Fruit fly (Drosophila melanogaster) whole organism, prepupa: Measurements from ENCODE around the gene Atac1.
A peak's percentile ranks its signal among the peaks of the same experiment; 100 is the strongest.

Source experiments
- Blimp-1 ChIP-seq: fragments of 200-800 bp; sonication (Bioruptor generic); optimal IDR thresholded peaks from 3 replicates; lab custom pipeline; 2017; ENCODE audit warnings: missing biosample characterization, missing genetic modification characterization, mild to moderate bottlenecking, moderate library complexity, missing genetic modification reagents
- CG10631 ChIP-seq: fragments of 200-800 bp; sonication (Bioruptor generic); optimal IDR thresholded peaks from 2 replicates; lab custom pipeline; 2016; ENCODE audit warnings: missing biosample characterization, missing genetic modification characterization
- CG10669 ChIP-seq: fragments of 200-800 bp; sonication (Bioruptor generic); optimal IDR thresholded peaks from 3 replicates; lab custom pipeline; 2018; ENCODE audit warnings: missing biosample characterization, mild to moderate bottlenecking, missing genetic modification characterization, moderate library complexity
- CG11294 ChIP-seq: fragments of 200-800 bp; sonication (Bioruptor generic); IDR thresholded peaks from 2 replicates; pipeline ENCODE4 v1.3.6; 2022; ENCODE audit warnings: missing biosample characterization, missing genetic modification characterization
- CG11762 ChIP-seq: fragments of 200-800 bp; sonication (Bioruptor generic); optimal IDR thresholded peaks from 3 replicates; lab custom pipeline; 2016; ENCODE audit warnings: missing biosample characterization, missing genetic modification characterization; ENCODE audit not compliant: insufficient read depth
- CG11902 ChIP-seq: fragments of 200-800 bp; sonication (Bioruptor generic); optimal IDR thresholded peaks from 3 replicates; lab custom pipeline; 2016; ENCODE audit warnings: missing biosample characterization, missing genetic modification characterization
- CG1621 ChIP-seq: fragments of 200-800 bp; sonication (Bioruptor generic); optimal IDR thresholded peaks from 3 replicates; lab custom pipeline; 2018; ENCODE audit warnings: missing biosample characterization, mild to moderate bottlenecking, missing genetic modification characterization
- CG16779 ChIP-seq: fragments of 200-800 bp; sonication (Bioruptor generic); optimal IDR thresholded peaks from 3 replicates; lab custom pipeline; 2017; ENCODE audit warnings: missing biosample characterization, mild to moderate bottlenecking, missing genetic modification characterization
- CG3032 ChIP-seq: fragments of 200-800 bp; optimal IDR thresholded peaks from 2 replicates; lab custom pipeline; 2019; ENCODE audit warnings: missing biosample characterization, mild to moderate bottlenecking, missing genetic modification characterization, moderate library complexity
- CG31627 ChIP-seq: fragments of 200-800 bp; sonication (Bioruptor generic); optimal IDR thresholded peaks from 3 replicates; lab custom pipeline; 2016; ENCODE audit warnings: missing biosample characterization, missing genetic modification characterization
- CG32006 ChIP-seq: fragments of 200-800 bp; sonication (Bioruptor generic); optimal IDR thresholded peaks from 3 replicates; lab custom pipeline; 2017; ENCODE audit warnings: missing biosample characterization, mild to moderate bottlenecking, missing genetic modification characterization
- CG34406 ChIP-seq: fragments of 200-800 bp; sonication (Bioruptor generic); optimal IDR thresholded peaks from 3 replicates; lab custom pipeline; 2016; ENCODE audit warnings: missing biosample characterization, missing genetic modification characterization
- CG3919 ChIP-seq: fragments of 200-800 bp; sonication (Bioruptor generic); optimal IDR thresholded peaks from 3 replicates; lab custom pipeline; 2016; ENCODE audit warnings: missing biosample characterization, missing genetic modification characterization
- CG4318 ChIP-seq: fragments of 200-800 bp; sonication (Bioruptor generic); optimal IDR thresholded peaks from 3 replicates; lab custom pipeline; 2017; ENCODE audit warnings: missing biosample characterization, mild to moderate bottlenecking, missing genetic modification characterization
- CG6163 ChIP-seq: fragments of 200-800 bp; sonication (Bioruptor generic); IDR thresholded peaks from 3 replicates; pipeline ENCODE4 v1.3.6; 2022; ENCODE audit warnings: missing biosample characterization, missing genetic modification characterization
- CG6276 ChIP-seq: fragments of 200-800 bp; sonication (Bioruptor generic); optimal IDR thresholded peaks from 2 replicates; lab custom pipeline; 2017; ENCODE audit warnings: missing biosample characterization, mild to moderate bottlenecking, missing genetic modification characterization
- CG6792 ChIP-seq: fragments of 200-800 bp; sonication (Bioruptor generic); optimal IDR thresholded peaks from 3 replicates; lab custom pipeline; 2016; ENCODE audit warnings: missing biosample characterization, missing genetic modification characterization
- CG6808 ChIP-seq: fragments of 200-800 bp; sonication (Bioruptor generic); optimal IDR thresholded peaks from 3 replicates; lab custom pipeline; 2017; ENCODE audit warnings: missing biosample characterization, missing genetic modification characterization, mild to moderate bottlenecking, moderate library complexity, missing genetic modification reagents
- CG6854 ChIP-seq: fragments of 200-800 bp; sonication (Bioruptor generic); optimal IDR thresholded peaks from 2 replicates; lab custom pipeline; 2017; ENCODE audit warnings: missing biosample characterization, mild to moderate bottlenecking, missing genetic modification characterization
- CG7368 ChIP-seq: fragments of 200-800 bp; sonication (Bioruptor generic); optimal IDR thresholded peaks from 3 replicates; lab custom pipeline; 2016; ENCODE audit warnings: missing biosample characterization, missing genetic modification characterization
- CG8119 ChIP-seq: fragments of 200-800 bp; sonication (Bioruptor generic); IDR thresholded peaks from 3 replicates; pipeline ENCODE4 v1.3.6; 2022; ENCODE audit warnings: missing biosample characterization, missing genetic modification characterization
- CG9139 ChIP-seq: fragments of 200-800 bp; sonication (Bioruptor generic); optimal IDR thresholded peaks from 3 replicates; lab custom pipeline; 2017; ENCODE audit warnings: missing biosample characterization, mild to moderate bottlenecking, missing genetic modification characterization
- Eip75B ChIP-seq: fragments of 200-800 bp; sonication (Bioruptor generic); optimal IDR thresholded peaks from 3 replicates; lab custom pipeline; 2016; ENCODE audit warnings: missing biosample characterization, missing genetic modification characterization
- Eip78C ChIP-seq: fragments of 200-800 bp; sonication (Bioruptor generic); peaks from one replicate; lab custom pipeline; 2016; ENCODE audit warnings: missing biosample characterization, missing genetic modification characterization
- Eip93F ChIP-seq: fragments of 200-800 bp; sonication (Bioruptor generic); optimal IDR thresholded peaks from 2 replicates; lab custom pipeline; 2016; ENCODE audit warnings: missing biosample characterization, mild to moderate bottlenecking, missing genetic modification characterization
- Ets21C ChIP-seq: fragments of 200-800 bp; sonication (Bioruptor generic); optimal IDR thresholded peaks from 3 replicates; lab custom pipeline; 2016; ENCODE audit warnings: missing biosample characterization, missing genetic modification characterization
- Gug ChIP-seq: fragments of 200-800 bp; sonication (Bioruptor generic); IDR thresholded peaks from 2 replicates; pipeline ENCODE4 v1.3.6; 2022; ENCODE audit warnings: missing biosample characterization, missing genetic modification characterization
- Hr38 ChIP-seq: sonication (Bioruptor generic); optimal IDR thresholded peaks from 2 replicates; lab custom pipeline; 2016; ENCODE audit warnings: missing biosample characterization, missing genetic modification characterization
- Hr39 ChIP-seq: fragments of 200-800 bp; sonication (Bioruptor generic); optimal IDR thresholded peaks from 2 replicates; lab custom pipeline; 2016; ENCODE audit warnings: missing biosample characterization, missing genetic modification characterization
- Hr4 ChIP-seq: fragments of 200-800 bp; sonication (Bioruptor generic); optimal IDR thresholded peaks from 3 replicates; lab custom pipeline; 2016; ENCODE audit warnings: missing biosample characterization, missing genetic modification characterization
- Lpt ChIP-seq: fragments of 200-800 bp; sonication (Bioruptor generic); optimal IDR thresholded peaks from 3 replicates; lab custom pipeline; 2016; ENCODE audit warnings: missing biosample characterization, missing genetic modification characterization
- Met ChIP-seq: fragments of 200-800 bp; sonication (Bioruptor generic); optimal IDR thresholded peaks from 3 replicates; lab custom pipeline; 2016; ENCODE audit warnings: missing biosample characterization, missing genetic modification characterization
- OdsH ChIP-seq: fragments of 200-800 bp; sonication (Bioruptor generic); optimal IDR thresholded peaks from 3 replicates; lab custom pipeline; 2016; ENCODE audit warnings: missing biosample characterization, missing genetic modification characterization
- Smox ChIP-seq: fragments of 200-800 bp; sonication (Bioruptor generic); optimal IDR thresholded peaks from 3 replicates; lab custom pipeline; 2016; ENCODE audit warnings: missing biosample characterization, missing genetic modification characterization
- Sox102F ChIP-seq: fragments of 200-800 bp; sonication (Bioruptor generic); optimal IDR thresholded peaks from 2 replicates; lab custom pipeline; 2016; ENCODE audit warnings: missing biosample characterization, mild to moderate bottlenecking, missing genetic modification characterization
- Sox14 ChIP-seq: fragments of 200-800 bp; sonication (Bioruptor generic); optimal IDR thresholded peaks from 3 replicates; lab custom pipeline; 2016; ENCODE audit warnings: missing biosample characterization, missing genetic modification characterization
- achi ChIP-seq: fragments of 200-800 bp; sonication (Bioruptor generic); optimal IDR thresholded peaks from 3 replicates; lab custom pipeline; 2016; ENCODE audit warnings: missing biosample characterization, missing genetic modification characterization
- acj6 ChIP-seq: fragments of 200-800 bp; sonication (Bioruptor generic); optimal IDR thresholded peaks from 3 replicates; lab custom pipeline; 2016; ENCODE audit warnings: missing biosample characterization, missing genetic modification characterization
- cyc ChIP-seq: fragments of 200-800 bp; sonication (Bioruptor generic); optimal IDR thresholded peaks from 3 replicates; lab custom pipeline; 2016; ENCODE audit warnings: missing biosample characterization, missing genetic modification characterization
- dac ChIP-seq: fragments of 200-800 bp; sonication (Bioruptor generic); optimal IDR thresholded peaks from 2 replicates; lab custom pipeline; 2017; ENCODE audit warnings: missing biosample characterization, mild to moderate bottlenecking, missing genetic modification characterization
- eg ChIP-seq: fragments of 200-800 bp; sonication (Bioruptor generic); IDR thresholded peaks from 3 replicates; pipeline ENCODE4 v1.3.6; 2022; ENCODE audit warnings: missing biosample characterization, missing genetic modification characterization
- fd59A ChIP-seq: fragments of 200-800 bp; sonication (Bioruptor generic); optimal IDR thresholded peaks from 2 replicates; lab custom pipeline; 2017; ENCODE audit warnings: missing biosample characterization, mild to moderate bottlenecking, missing genetic modification characterization, missing genetic modification reagents
- fd85E ChIP-seq: fragments of 200-800 bp; sonication (Bioruptor generic); optimal IDR thresholded peaks from 3 replicates; lab custom pipeline; 2016; ENCODE audit warnings: missing biosample characterization, missing genetic modification characterization
- fkh ChIP-seq: fragments of 200-800 bp; sonication (Bioruptor generic); optimal IDR thresholded peaks from 3 replicates; lab custom pipeline; 2017; ENCODE audit warnings: missing biosample characterization, mild to moderate bottlenecking, missing genetic modification characterization, moderate library complexity
- lz ChIP-seq: fragments of 200-800 bp; sonication (Bioruptor generic); optimal IDR thresholded peaks from 3 replicates; lab custom pipeline; 2016; ENCODE audit warnings: missing biosample characterization, missing genetic modification characterization
- net ChIP-seq: fragments of 200-800 bp; sonication (Bioruptor generic); optimal IDR thresholded peaks from 3 replicates; lab custom pipeline; 2016; ENCODE audit warnings: missing biosample characterization, missing genetic modification characterization
- pdm3 ChIP-seq: fragments of 200-800 bp; sonication (Bioruptor generic); optimal IDR thresholded peaks from 3 replicates; lab custom pipeline; 2016; ENCODE audit warnings: missing biosample characterization, missing genetic modification characterization
- salr ChIP-seq, 2 experiments: fragments of 200-800 bp; sonication (Bioruptor generic); optimal IDR thresholded peaks; 3 replicates each; lab custom pipeline; 2016 to 2018; ENCODE audit warnings: missing biosample characterization in 2 of 2, missing genetic modification characterization in 2 of 2, mild to moderate bottlenecking in 1 of 2
- spab ChIP-seq: fragments of 200-800 bp; sonication (Bioruptor generic); optimal IDR thresholded peaks from 2 replicates; lab custom pipeline; 2017; ENCODE audit warnings: missing biosample characterization, mild to moderate bottlenecking, missing genetic modification characterization, missing genetic modification reagents
- ss ChIP-seq, 2 experiments: fragments of 200-800 bp; sonication (Bioruptor generic); optimal IDR thresholded peaks; 2 replicates in 1 of 2; 3 replicates in 1 of 2; lab custom pipeline; 2017 to 2018; ENCODE audit warnings: mild to moderate bottlenecking in 2 of 2, missing biosample characterization in 2 of 2, missing genetic modification characterization in 2 of 2, moderate library complexity in 1 of 2
- svp ChIP-seq: fragments of 200-800 bp; sonication (Bioruptor generic); peaks from one replicate; lab custom pipeline; 2016; ENCODE audit warnings: missing biosample characterization, missing genetic modification characterization
- topi ChIP-seq: fragments of 200-800 bp; sonication (Bioruptor generic); optimal IDR thresholded peaks from 3 replicates; lab custom pipeline; 2016; ENCODE audit warnings: missing biosample characterization, missing genetic modification characterization
- vri ChIP-seq: fragments of 200-800 bp; sonication (Bioruptor generic); optimal IDR thresholded peaks from 3 replicates; lab custom pipeline; 2016; ENCODE audit warnings: missing biosample characterization, mild to moderate bottlenecking, missing genetic modification characterization

Gene Atac1

dm6 chr2L:6991085-6991484 lies 31.0 kb upstream of the Atac1 start:
- peak; percentile 76 for TF ChIP-seq Hr4 (GFP tag; lab: Kevin White, UChicago)
- peak; percentile 64 for TF ChIP-seq CG10669
- peak; percentile 67 for TF ChIP-seq CG6276 (GFP tag; lab: Kevin White, UChicago)
- peak; percentile 67 for TF ChIP-seq Sox14 (GFP tag; lab: Kevin White, UChicago)
- peak; percentile 76 for TF ChIP-seq CG32006 (GFP tag; lab: Kevin White, UChicago)
- no peak for TF ChIP-seq vri
- TF ChIP-seq CG6163: peak; percentile 88
- TF ChIP-seq Hr38 (GFP tag; lab: Kevin White, UChicago): no peak
- TF ChIP-seq CG6792: peak; percentile 66
- TF ChIP-seq CG9139 (GFP tag; lab: Kevin White, UChicago): peak; percentile 45
- TF ChIP-seq CG11762 (GFP tag; lab: Kevin White, UChicago): peak; percentile 46
- peak; percentile 77 for TF ChIP-seq net
- TF ChIP-seq CG6854 (GFP tag; lab: Kevin White, UChicago): no peak
- TF ChIP-seq ss (GFP tag; optimal IDR thresholded peaks at IDR 0.05; lab: Kevin White, UChicago): peak; percentile 61 to 75
- TF ChIP-seq Lpt (GFP tag; lab: Kevin White, UChicago): peak; percentile 63
- TF ChIP-seq Smox: peak; percentile 12
- peak; percentile 57 for TF ChIP-seq spab (GFP tag; lab: Kevin White, UChicago)
- peak; percentile 39 for TF ChIP-seq dac
- peak; percentile 37; the same call in 1 of the 2 replicates for TF ChIP-seq CG11294 (GFP tag; lab: Robert Waterston, UW)
- peak; percentile 59 for TF ChIP-seq achi (GFP tag; lab: Kevin White, UChicago)
- TF ChIP-seq Eip93F (GFP tag; lab: Kevin White, UChicago): no peak
- peak; percentile 11 for TF ChIP-seq CG31627 (GFP tag; lab: Kevin White, UChicago)
- no peak for TF ChIP-seq Ets21C
- TF ChIP-seq Blimp-1 (GFP tag; lab: Kevin White, UChicago): no peak
- TF ChIP-seq cyc: peak; percentile 27
- peak; percentile 54 for TF ChIP-seq topi (GFP tag; lab: Kevin White, UChicago)
- no peak for TF ChIP-seq Met (GFP tag; lab: Kevin White, UChicago)
- peak; percentile 48 for TF ChIP-seq CG11902 (GFP tag; lab: Kevin White, UChicago)
- no peak for TF ChIP-seq lz (GFP tag; lab: Kevin White, UChicago)
- peak; percentile 91 for TF ChIP-seq Eip78C
- TF ChIP-seq CG4318 (GFP tag; lab: Kevin White, UChicago): peak; percentile 44
- TF ChIP-seq CG8119: peak; percentile 75
- no peak for TF ChIP-seq fkh
- TF ChIP-seq CG34406: peak; percentile 36
- TF ChIP-seq Sox102F (GFP tag; lab: Kevin White, UChicago): no peak
- peak; percentile 55 for TF ChIP-seq svp (GFP tag; lab: Kevin White, UChicago)
- TF ChIP-seq CG3919 (GFP tag; lab: Kevin White, UChicago): peak; percentile 79
- peak; percentile 83 for TF ChIP-seq eg
- TF ChIP-seq CG10631 (GFP tag; lab: Kevin White, UChicago): peak; percentile 35
- TF ChIP-seq CG3032 (tag; lab: Kevin White, UChicago): peak; percentile 65
- TF ChIP-seq OdsH (GFP tag; lab: Kevin White, UChicago): peak; percentile 66
- peak; percentile 65 for TF ChIP-seq pdm3 (GFP tag; lab: Kevin White, UChicago)
- TF ChIP-seq CG7368 (GFP tag; lab: Kevin White, UChicago): peak; percentile 50
- peak; percentile 62 for TF ChIP-seq acj6
- no peak for TF ChIP-seq fd85E (GFP tag; lab: Kevin White, UChicago)
- peak; percentile 66 for TF ChIP-seq CG1621 (tag; lab: Kevin White, UChicago)
- TF ChIP-seq CG6808 (GFP tag; lab: Kevin White, UChicago): peak; percentile 65
- peak; percentile 44 for TF ChIP-seq CG16779 (tag; lab: Kevin White, UChicago)
- TF ChIP-seq Gug: peak; percentile 63
- TF ChIP-seq Hr39 (GFP tag; lab: Kevin White, UChicago): peak; percentile 20
- TF ChIP-seq salr (GFP tag; optimal IDR thresholded peaks at IDR 0.05; lab: Kevin White, UChicago): peak; percentile 53 to 55
- peak; percentile 82 for TF ChIP-seq Eip75B (GFP tag; lab: Kevin White, UChicago)
- peak; percentile 54 for TF ChIP-seq fd59A (GFP tag; lab: Kevin White, UChicago)
